In genomic region chrIII:881460-881859, ce11 we compare ENCODE assay signal across 1 worm cellular context.
A peak's percentile ranks its signal among the peaks of the same experiment; 100 is the strongest.
TF ChIP-seq lines count a peak whose summit lies in the region.

No protein-coding gene starts in this region.

TF ChIP-seq in whole organism, young adult, 124 proteins besides CTCF, POLR2A, EP300 and RAD21 (continued from another document):
- TF ChIP-seq ztf-6 (GFP tag; IDR thresholded peaks at IDR 0.05; lab: Robert Waterston, UW) (no peak), F10E7.11 (tag; optimal IDR thresholded peaks at IDR 0.05; lab: Kevin White, UChicago) (no peak), K11D2.4 (GFP tag; IDR thresholded peaks at IDR 0.05; lab: Robert Waterston, UW) (no peak), F55B11.4 (tag; optimal IDR thresholded peaks at IDR 0.05; lab: Kevin White, UChicago; ENCODE audit: borderline replicate concordance, insufficient read depth) (no peak), Y95B8A.8 (GFP tag; IDR thresholded peaks at IDR 0.05; lab: Robert Waterston, UW) (peak; percentile 69; the same call in 1 of the 2 replicates), lir-1 (GFP tag; conservative IDR thresholded peaks at IDR 0.05; lab: Robert Waterston, UW) (no peak), aptf-3 (GFP tag; IDR thresholded peaks at IDR 0.05; lab: Robert Waterston, UW) (no peak), lin-40 (tag; optimal IDR thresholded peaks at IDR 0.05; lab: Kevin White, UChicago) (no peak), zim-3 (tag; optimal IDR thresholded peaks at IDR 0.05; lab: Kevin White, UChicago) (no peak), lsy-27 (tag; optimal IDR thresholded peaks at IDR 0.05; lab: Kevin White, UChicago; ENCODE audit: borderline replicate concordance, insufficient read depth) (no peak), ceh-58 (GFP tag; IDR thresholded peaks at IDR 0.05; lab: Robert Waterston, UW) (0 out of 2 replicates have a peak, but pooled peaks have one; percentile 15), him-1 (tag; optimal IDR thresholded peaks at IDR 0.05; lab: Kevin White, UChicago) (no peak), rec-8 (tag; optimal IDR thresholded peaks at IDR 0.05; lab: Kevin White, UChicago) (no peak), nfya-1 (tag; optimal IDR thresholded peaks at IDR 0.05; lab: Kevin White, UChicago; ENCODE audit: borderline replicate concordance, insufficient read depth) (no peak), madf-3 (GFP tag; IDR thresholded peaks at IDR 0.05; lab: Robert Waterston, UW) (peak; percentile 76; the same call in 1 of the 2 replicates), madf-8 (GFP tag; conservative IDR thresholded peaks at IDR 0.05; lab: Robert Waterston, UW) (no peak), nfya-2 (GFP tag; IDR thresholded peaks at IDR 0.05; lab: Robert Waterston, UW) (no peak), B0261.1 (tag; optimal IDR thresholded peaks at IDR 0.05; lab: Kevin White, UChicago) (no peak), B0336.3 (GFP tag; IDR thresholded peaks at IDR 0.05; lab: Robert Waterston, UW) (peak; percentile 70), ama-1 (optimal IDR thresholded peaks at IDR 0.05; lab: Kevin White, UChicago) (no peak), ama-1 (GFP tag; optimal IDR thresholded peaks at IDR 0.05; lab: Kevin White, UChicago) (peak in 1 of 2 experiments; percentile 66), tbp1 (GFP tag; optimal IDR thresholded peaks at IDR 0.05; lab: Kevin White, UChicago) (peak; percentile 15), madf-6 (GFP tag; IDR thresholded peaks at IDR 0.05; lab: Robert Waterston, UW) (no peak), nhr-27 (tag; optimal IDR thresholded peaks at IDR 0.05; lab: Kevin White, UChicago) (no peak), rcor-1 (GFP tag; IDR thresholded peaks at IDR 0.05; lab: Robert Waterston, UW) (no peak; the same call in 1 of the 2 replicates), C06A6.2 (GFP tag; conservative IDR thresholded peaks at IDR 0.05; lab: Robert Waterston, UW) (no peak), snpc-4 (GFP tag; optimal IDR thresholded peaks at IDR 0.05; lab: Kevin White, UChicago) (no peak), snpc-4 (tag; optimal IDR thresholded peaks at IDR 0.05; lab: Kevin White, UChicago) (no peak), F22D6.2 (tag; optimal IDR thresholded peaks at IDR 0.05; lab: Kevin White, UChicago) (no peak), F33H1.4 (GFP tag; IDR thresholded peaks at IDR 0.05; lab: Robert Waterston, UW) (no peak), atf-7 (tag; optimal IDR thresholded peaks at IDR 0.05; lab: Kevin White, UChicago) (no peak), ceh-40 (GFP tag; IDR thresholded peaks at IDR 0.05; lab: Robert Waterston, UW) (no peak), bed-2 (GFP tag; IDR thresholded peaks at IDR 0.05; lab: Robert Waterston, UW) (no peak), K12H6.12 (tag; optimal IDR thresholded peaks at IDR 0.05; lab: Kevin White, UChicago) (no peak), nhr-179 (tag; optimal IDR thresholded peaks at IDR 0.05; lab: Kevin White, UChicago) (no peak), egl-18 (GFP tag; IDR thresholded peaks at IDR 0.05; lab: Robert Waterston, UW) (no peak), akir-1 (GFP tag; optimal IDR thresholded peaks at IDR 0.05; lab: Kevin White, UChicago) (no peak), dpff-1 (tag; optimal IDR thresholded peaks at IDR 0.05; lab: Kevin White, UChicago) (no peak), unc-130 (GFP tag; optimal IDR thresholded peaks at IDR 0.05; lab: Kevin White, UChicago) (no peak)
